Fruit fly (Drosophila melanogaster) whole organism, embryonic: ENCODE measurements around the gene ClpX.
A peak's percentile ranks its signal among the peaks of the same experiment; 100 is the strongest.

Experiments used
- B-H1 ChIP-seq: fragments of 200-800 bp; sonication (Bioruptor generic); IDR thresholded peaks from 3 replicates; pipeline ENCODE4 v1.3.6; 2022; ENCODE audit warnings: missing biosample characterization, missing genetic modification characterization
- CG10209 ChIP-seq: fragments of 200-800 bp; sonication (Bioruptor generic); optimal IDR thresholded peaks from 3 replicates; lab custom pipeline; 2017; ENCODE audit warnings: missing biosample characterization, mild to moderate bottlenecking, missing genetic modification characterization, missing genetic modification reagents
- CG12104 ChIP-seq: fragments of 200-800 bp; sonication (Bioruptor generic); optimal IDR thresholded peaks from 3 replicates; lab custom pipeline; 2016; ENCODE audit warnings: missing biosample characterization, missing genetic modification characterization
- CG13296 ChIP-seq: fragments of 200-800 bp; sonication (Bioruptor generic); optimal IDR thresholded peaks from 3 replicates; lab custom pipeline; 2018; ENCODE audit warnings: missing biosample characterization, mild to moderate bottlenecking, missing genetic modification characterization
- CG14014 ChIP-seq: fragments of 200-800 bp; sonication (Bioruptor generic); IDR thresholded peaks from 2 replicates; pipeline ENCODE4 v1.3.6; 2022; ENCODE audit warnings: missing biosample characterization, missing genetic modification characterization
- CG16813 ChIP-seq: fragments of 200-800 bp; sonication (Bioruptor generic); IDR thresholded peaks from 3 replicates; pipeline ENCODE4 v1.3.6; 2022; ENCODE audit warnings: missing biosample characterization, missing genetic modification characterization; ENCODE audit not compliant: partially characterized antibody
- CG17328 ChIP-seq: fragments of 200-800 bp; sonication (Bioruptor generic); IDR thresholded peaks from 2 replicates; pipeline ENCODE4 v1.3.6; 2022; ENCODE audit warnings: missing biosample characterization, missing genetic modification characterization
- CG17385 ChIP-seq: fragments of 200-800 bp; sonication (Bioruptor generic); optimal IDR thresholded peaks from 3 replicates; lab custom pipeline; 2018; ENCODE audit warnings: missing biosample characterization, mild to moderate bottlenecking, missing genetic modification characterization
- CG2129 ChIP-seq: fragments of 200-800 bp; sonication (Bioruptor generic); IDR thresholded peaks from 2 replicates; pipeline ENCODE4 v1.3.6; 2022; ENCODE audit warnings: missing biosample characterization, missing genetic modification characterization; ENCODE audit not compliant: partially characterized antibody
- CG2199 ChIP-seq: fragments of 200-800 bp; sonication (Bioruptor generic); IDR thresholded peaks from 3 replicates; pipeline ENCODE4 v1.3.6; 2022; ENCODE audit warnings: missing biosample characterization, missing genetic modification characterization
- CG30403 ChIP-seq: fragments of 200-800 bp; sonication (Bioruptor generic); optimal IDR thresholded peaks from 3 replicates; lab custom pipeline; 2016; ENCODE audit warnings: missing biosample characterization, missing genetic modification characterization
- CG32772 ChIP-seq: fragments of 200-800 bp; sonication (Bioruptor generic); IDR thresholded peaks from 2 replicates; pipeline ENCODE4 v1.3.6; 2022; ENCODE audit warnings: missing biosample characterization, missing genetic modification characterization
- CG34224 ChIP-seq: fragments of 200-800 bp; sonication (Bioruptor generic); IDR thresholded peaks from 3 replicates; pipeline ENCODE4 v1.3.6; 2022; ENCODE audit warnings: missing biosample characterization, missing genetic modification characterization; ENCODE audit not compliant: partially characterized antibody
- CG43689 ChIP-seq: fragments of 200-800 bp; sonication (Bioruptor generic); IDR thresholded peaks from 2 replicates; pipeline ENCODE4 v1.3.6; 2022; ENCODE audit warnings: missing biosample characterization, missing genetic modification characterization
- CG4707 ChIP-seq: fragments of 200-800 bp; sonication (Bioruptor generic); optimal IDR thresholded peaks from 2 replicates; lab custom pipeline; 2018; ENCODE audit warnings: missing biosample characterization, mild to moderate bottlenecking, missing genetic modification characterization, moderate library complexity
- CG4820 ChIP-seq: fragments of 200-800 bp; sonication (Bioruptor generic); optimal IDR thresholded peaks from 3 replicates; lab custom pipeline; 2016; ENCODE audit warnings: missing biosample characterization, missing genetic modification characterization
- CG4854 ChIP-seq: fragments of 200-800 bp; sonication (Bioruptor generic); optimal IDR thresholded peaks from 2 replicates; lab custom pipeline; 2016; ENCODE audit warnings: missing biosample characterization, missing genetic modification characterization, inconsistent platforms
- CG7271 ChIP-seq: fragments of 200-800 bp; sonication (Bioruptor generic); optimal IDR thresholded peaks from 2 replicates; lab custom pipeline; 2018; ENCODE audit warnings: missing biosample characterization, mild to moderate bottlenecking, missing genetic modification characterization, moderate library complexity
- CG7556 ChIP-seq: fragments of 200-800 bp; sonication (Bioruptor generic); optimal IDR thresholded peaks from 2 replicates; lab custom pipeline; 2017; ENCODE audit warnings: missing biosample characterization, mild to moderate bottlenecking, missing genetic modification characterization
- CG7963 ChIP-seq: fragments of 200-800 bp; sonication (Bioruptor generic); IDR thresholded peaks from 3 replicates; pipeline ENCODE4 v1.3.6; 2022; ENCODE audit warnings: missing biosample characterization, missing genetic modification characterization; ENCODE audit not compliant: partially characterized antibody
- CrebB ChIP-seq: fragments of 200-800 bp; sonication (Bioruptor generic); optimal IDR thresholded peaks from 3 replicates; lab custom pipeline; 2018; ENCODE audit warnings: missing biosample characterization, mild to moderate bottlenecking, missing genetic modification characterization
- Dbx ChIP-seq: fragments of 200-800 bp; sonication (Bioruptor generic); IDR thresholded peaks from 3 replicates; pipeline ENCODE4 v1.3.6; 2022; ENCODE audit warnings: missing biosample characterization, missing genetic modification characterization
- Deaf1 ChIP-seq: fragments of 200-800 bp; optimal IDR thresholded peaks from 3 replicates; lab custom pipeline; 2019; ENCODE audit warnings: missing biosample characterization, mild to moderate bottlenecking, missing genetic modification characterization, moderate library complexity
- Dip3 ChIP-seq: fragments of 200-800 bp; sonication (Bioruptor generic); optimal IDR thresholded peaks from 3 replicates; lab custom pipeline; 2016; ENCODE audit warnings: missing biosample characterization, missing genetic modification characterization
- Dref ChIP-seq: fragments of 200-800 bp; sonication (Bioruptor generic); IDR thresholded peaks from 2 replicates; pipeline ENCODE4 v1.3.6; 2022; ENCODE audit warnings: missing biosample characterization, missing genetic modification characterization
- Fer2 ChIP-seq: fragments of 200-800 bp; sonication (Bioruptor generic); optimal IDR thresholded peaks from 2 replicates; lab custom pipeline; 2018; ENCODE audit warnings: missing biosample characterization, mild to moderate bottlenecking, missing genetic modification characterization, moderate library complexity
- H2.0 ChIP-seq: fragments of 200-800 bp; sonication (Bioruptor generic); IDR thresholded peaks from 2 replicates; pipeline ENCODE4 v1.3.6; 2022; ENCODE audit warnings: missing biosample characterization, missing genetic modification characterization
- Hmx ChIP-seq: fragments of 200-800 bp; sonication (Bioruptor generic); optimal IDR thresholded peaks from 2 replicates; lab custom pipeline; 2016; ENCODE audit warnings: missing biosample characterization, missing genetic modification characterization
- Mes4 ChIP-seq: fragments of 200-800 bp; sonication (Bioruptor generic); optimal IDR thresholded peaks from 2 replicates; lab custom pipeline; 2016; ENCODE audit warnings: missing biosample characterization, missing genetic modification characterization
- PHDP ChIP-seq: fragments of 200-800 bp; sonication (Bioruptor generic); optimal IDR thresholded peaks from 3 replicates; lab custom pipeline; 2018; ENCODE audit warnings: missing biosample characterization, mild to moderate bottlenecking, missing genetic modification characterization, moderate library complexity
- Pdp1 ChIP-seq, 2 experiments: fragments of 200-800 bp; sonication (Bioruptor generic); optimal IDR thresholded peaks; 3 replicates each; lab custom pipeline; 2016; ENCODE audit warnings: missing biosample characterization in 2 of 2, missing genetic modification characterization in 2 of 2, mild to moderate bottlenecking in 1 of 2, moderate library complexity in 1 of 2
- Poxn ChIP-seq: fragments of 200-800 bp; sonication (Bioruptor generic); IDR thresholded peaks from 2 replicates; pipeline ENCODE4 v1.3.6; 2022; ENCODE audit warnings: missing biosample characterization, missing genetic modification characterization
- Side ChIP-seq: fragments of 200-800 bp; sonication (Bioruptor generic); optimal IDR thresholded peaks from 2 replicates; lab custom pipeline; 2016; ENCODE audit warnings: missing biosample characterization, missing genetic modification characterization
- Sox100B ChIP-seq: fragments of 200-800 bp; sonication (Bioruptor generic); optimal IDR thresholded peaks from 3 replicates; lab custom pipeline; 2018; ENCODE audit warnings: missing biosample characterization, mild to moderate bottlenecking, missing genetic modification characterization
- Taf1 ChIP-seq: fragments of 200-800 bp; sonication (Bioruptor generic); IDR thresholded peaks from 2 replicates; pipeline ENCODE4 v1.3.6; 2022; ENCODE audit warnings: missing biosample characterization, missing genetic modification characterization
- cg ChIP-seq: fragments of 200-800 bp; sonication (Bioruptor generic); optimal IDR thresholded peaks from 3 replicates; lab custom pipeline; 2019; ENCODE audit warnings: missing biosample characterization, mild to moderate bottlenecking, missing genetic modification characterization, moderate library complexity
- croc ChIP-seq: fragments of 200-800 bp; sonication (Bioruptor generic); conservative IDR thresholded peaks from 3 replicates; pipeline ENCODE4 v1.3.6; 2022; ENCODE audit warnings: missing biosample characterization, missing genetic modification characterization
- dpn ChIP-seq, 2 experiments: fragments of 200-800 bp; sonication (Bioruptor generic); optimal IDR thresholded peaks; 3 replicates each; lab custom pipeline; 2016; ENCODE audit warnings: missing biosample characterization in 2 of 2, missing genetic modification characterization in 2 of 2
- ham ChIP-seq: fragments of 200-800 bp; sonication (Bioruptor generic); IDR thresholded peaks from 2 replicates; pipeline ENCODE4 v1.3.6; 2022; ENCODE audit warnings: missing biosample characterization, missing genetic modification characterization
- insv ChIP-seq, 2 experiments: fragments of 200-800 bp; sonication (Bioruptor generic); optimal IDR thresholded peaks; 3 replicates each; lab custom pipeline; 2016 to 2018; ENCODE audit warnings: missing biosample characterization in 2 of 2, missing genetic modification characterization in 2 of 2
- odd ChIP-seq: fragments of 200-800 bp; sonication (Bioruptor generic); optimal IDR thresholded peaks from 2 replicates; lab custom pipeline; 2017; ENCODE audit warnings: missing biosample characterization, mild to moderate bottlenecking, missing genetic modification characterization
- pzg ChIP-seq: fragments of 200-800 bp; sonication (Bioruptor generic); optimal IDR thresholded peaks from 3 replicates; lab custom pipeline; 2018; ENCODE audit warnings: missing biosample characterization, mild to moderate bottlenecking, missing genetic modification characterization, moderate library complexity
- repo ChIP-seq: fragments of 200-800 bp; sonication (Bioruptor generic); optimal IDR thresholded peaks from 2 replicates; lab custom pipeline; 2016; ENCODE audit warnings: missing biosample characterization, missing genetic modification characterization
- schlank ChIP-seq: fragments of 200-800 bp; sonication (Bioruptor generic); optimal IDR thresholded peaks from 2 replicates; lab custom pipeline; 2018; ENCODE audit warnings: missing biosample characterization, mild to moderate bottlenecking, missing genetic modification characterization
- shn ChIP-seq: fragments of 200-800 bp; sonication (Bioruptor generic); optimal IDR thresholded peaks from 3 replicates; lab custom pipeline; 2016; ENCODE audit warnings: missing biosample characterization, missing genetic modification characterization
- sima ChIP-seq: fragments of 200-800 bp; sonication (Bioruptor generic); optimal IDR thresholded peaks from 2 replicates; lab custom pipeline; 2016; ENCODE audit warnings: missing biosample characterization, missing genetic modification characterization
- sr ChIP-seq: fragments of 200-800 bp; sonication (Bioruptor generic); IDR thresholded peaks from 3 replicates; pipeline ENCODE4 v1.3.6; 2022; ENCODE audit warnings: missing biosample characterization, missing genetic modification characterization
- stc ChIP-seq: fragments of 200-800 bp; sonication (Bioruptor generic); IDR thresholded peaks from 2 replicates; pipeline ENCODE4 v1.3.6; 2022; ENCODE audit warnings: missing biosample characterization, missing genetic modification characterization
- ttk ChIP-seq: fragments of 200-800 bp; sonication (Bioruptor generic); IDR thresholded peaks from 2 replicates; pipeline ENCODE4 v2.1.2; 2022; ENCODE audit warnings: missing biosample characterization, missing genetic modification characterization
- vvl ChIP-seq: fragments of 200-800 bp; sonication (Bioruptor generic); IDR thresholded peaks from 2 replicates; pipeline ENCODE4 v1.3.6; 2022; ENCODE audit warnings: missing biosample characterization, missing genetic modification characterization

ClpX gene

dm6 chr3R:19904865-19905373, 1.4 kb upstream of the ClpX start, which contains the start of the genes Surf6 and RhoGAP92B (continued):
- peak in 1 of 2 experiments; percentile 70 for TF ChIP-seq insv (GFP tag; optimal IDR thresholded peaks at IDR 0.05; lab: Kevin White, UChicago)
- peak; percentile 5 for TF ChIP-seq CG7271 (tag; lab: Kevin White, UChicago)
- 0 out of 2 replicates have a peak, but pooled peaks have one; percentile 32 for TF ChIP-seq stc (GFP tag; lab: Robert Waterston, UW)
- TF ChIP-seq CG13296 (GFP tag; lab: Kevin White, UChicago) = peak; percentile 71
- TF ChIP-seq CG4854 (GFP tag; lab: Kevin White, UChicago) = peak; percentile 56
- TF ChIP-seq Mes4 (GFP tag; lab: Kevin White, UChicago) = peak; percentile 68
- TF ChIP-seq ham = no peak
- 0 out of 2 replicates have a peak, but pooled peaks have one; percentile 21 for TF ChIP-seq Dref (GFP tag; lab: Robert Waterston, UW)
- no peak for TF ChIP-seq CrebB (tag; lab: Kevin White, UChicago)
- TF ChIP-seq CG30403 (GFP tag; lab: Kevin White, UChicago) = peak; percentile 43
- TF ChIP-seq repo (GFP tag; lab: Kevin White, UChicago) = peak; percentile 34
- no peak for TF ChIP-seq CG4707 (GFP tag; lab: Kevin White, UChicago)
- TF ChIP-seq CG10209 (GFP tag; lab: Kevin White, UChicago) = peak; percentile 60
- peak; percentile 95 for TF ChIP-seq pzg (GFP tag; lab: Kevin White, UChicago)
- TF ChIP-seq ttk (GFP tag; lab: Robert Waterston, UW) = peak; percentile 19; the same call in 1 of the 2 replicates
- peak; percentile 55 for TF ChIP-seq PHDP
- no peak for TF ChIP-seq CG34224 (GFP tag; lab: Robert Waterston, UW)
- TF ChIP-seq schlank (tag; lab: Kevin White, UChicago) = peak; percentile 4
- TF ChIP-seq CG17328 (GFP tag; lab: Robert Waterston, UW) = peak; percentile 30; the same call in 1 of the 2 replicates
- TF ChIP-seq Dbx (GFP tag; lab: Robert Waterston, UW) = peak; percentile 70; the same call in 2 of the 3 replicates
- TF ChIP-seq dpn (GFP tag; optimal IDR thresholded peaks at IDR 0.05; lab: Kevin White, UChicago) = peak; percentile 58 to 68
- no peak for TF ChIP-seq Hmx
- TF ChIP-seq CG2199 (GFP tag; lab: Robert Waterston, UW) = no peak
- TF ChIP-seq Sox100B (GFP tag; lab: Kevin White, UChicago) = peak; percentile 67
- TF ChIP-seq sima (GFP tag; lab: Kevin White, UChicago) = no peak
- TF ChIP-seq CG2129 (GFP tag; lab: Robert Waterston, UW) = no peak
- TF ChIP-seq CG17385 (GFP tag; lab: Kevin White, UChicago) = peak; percentile 67
- TF ChIP-seq CG4820 = peak; percentile 53
- TF ChIP-seq CG16813 (GFP tag; lab: Robert Waterston, UW) = peak; percentile 34; the same call in 1 of the 3 replicates
- no peak for TF ChIP-seq B-H1
- TF ChIP-seq H2.0 (GFP tag; lab: Robert Waterston, UW) = no peak
- TF ChIP-seq sr (GFP tag; lab: Robert Waterston, UW) = no peak
- peak; percentile 36 for TF ChIP-seq CG7556
- peak; percentile 24 for TF ChIP-seq shn (GFP tag; lab: Kevin White, UChicago)
- peak; percentile 38 for TF ChIP-seq CG12104 (GFP tag; lab: Kevin White, UChicago)
- peak; percentile 62 for TF ChIP-seq vvl (GFP tag; lab: Robert Waterston, UW)
- TF ChIP-seq croc = no peak
- TF ChIP-seq Fer2 = peak; percentile 8
- peak; percentile 41 for TF ChIP-seq Deaf1 (tag; lab: Kevin White, UChicago)
- TF ChIP-seq Dip3 = peak; percentile 64
- peak; percentile 42; the same call in 1 of the 2 replicates for TF ChIP-seq Taf1 (GFP tag; lab: Robert Waterston, UW)
- peak; percentile 45; the same call in 1 of the 2 replicates for TF ChIP-seq CG14014 (GFP tag; lab: Robert Waterston, UW)
- no peak for TF ChIP-seq CG7963 (GFP tag; lab: Robert Waterston, UW)
- peak; percentile 58 for TF ChIP-seq cg (GFP tag; lab: Kevin White, UChicago)
- no peak for TF ChIP-seq Poxn (GFP tag; lab: Robert Waterston, UW)
- TF ChIP-seq odd (GFP tag; lab: Kevin White, UChicago) = peak; percentile 47
- peak; percentile 45 to 61 for TF ChIP-seq Pdp1 (GFP tag; optimal IDR thresholded peaks at IDR 0.05; lab: Kevin White, UChicago)
- TF ChIP-seq CG32772 (GFP tag; lab: Robert Waterston, UW) = 0 out of 2 replicates have a peak, but pooled peaks have one; percentile 23
- TF ChIP-seq Side (GFP tag; lab: Kevin White, UChicago) = peak; percentile 67
- no peak for TF ChIP-seq CG43689 (GFP tag; lab: Robert Waterston, UW)
